Worm (Caenorhabditis elegans): Measurements from ENCODE around the gene ttr-18.

ttr-18 gene

DNA sequence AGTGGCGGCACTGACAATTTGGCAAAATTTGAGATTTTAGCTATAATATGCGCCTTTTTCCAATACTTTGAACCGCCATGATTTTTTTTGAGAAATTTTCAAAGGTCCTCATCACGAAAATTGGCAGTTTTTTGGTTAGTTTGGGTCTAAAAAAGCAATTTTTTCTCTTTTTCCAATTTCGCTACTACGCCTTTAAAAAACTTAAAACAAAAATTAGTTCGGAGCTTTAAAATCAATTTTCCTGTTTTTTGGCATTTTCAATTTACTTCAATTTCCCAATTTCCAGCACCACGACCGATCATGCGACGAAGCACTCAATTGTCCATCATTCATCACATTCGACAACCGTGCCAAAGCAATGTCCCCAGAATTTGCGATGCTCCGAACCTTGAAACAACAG, 10.8 kb upstream of the ttr-18 start, which contains the start of gene B0334.5:
Gene B0334.5, plus strand, starts transcription at position 301 of the 400 bp plus-strand sequence.
- TF ChIP-seq ceh-18 (tag; optimal IDR thresholded peaks at IDR 0.05) (no peak), nhr-11 (tag; optimal IDR thresholded peaks at IDR 0.05) (no peak)

DNA sequence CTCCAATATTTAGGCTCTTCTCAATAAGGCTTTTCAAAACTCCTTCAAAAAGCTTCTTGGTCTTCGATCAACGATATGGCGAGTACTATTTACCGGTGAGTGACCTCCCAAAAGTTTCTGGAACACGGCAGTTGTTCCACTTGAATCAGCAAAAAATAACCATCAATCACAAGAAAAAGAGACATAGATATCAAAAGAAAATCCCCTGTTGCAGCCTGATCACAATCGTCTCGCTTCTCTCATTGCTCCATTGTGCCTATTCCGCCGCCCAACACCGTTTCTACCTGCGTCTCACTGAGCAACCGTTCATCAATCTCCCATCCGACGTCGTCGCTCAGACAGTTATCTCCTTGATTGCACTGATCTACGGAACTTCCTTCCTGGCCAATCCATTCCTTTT, 10.2 kb upstream of the ttr-18 start, which contains the start of gene emc-5:
Gene emc-5, plus strand, starts transcription at position 14 of the 400 bp plus-strand sequence.
- TF ChIP-seq ceh-18 (tag; optimal IDR thresholded peaks at IDR 0.05) (peak; percentile 26), npax-4 (tag; optimal IDR thresholded peaks at IDR 0.05) (no peak), unc-55 (GFP tag; optimal IDR thresholded peaks at IDR 0.05) (peak; percentile 14)

DNA sequence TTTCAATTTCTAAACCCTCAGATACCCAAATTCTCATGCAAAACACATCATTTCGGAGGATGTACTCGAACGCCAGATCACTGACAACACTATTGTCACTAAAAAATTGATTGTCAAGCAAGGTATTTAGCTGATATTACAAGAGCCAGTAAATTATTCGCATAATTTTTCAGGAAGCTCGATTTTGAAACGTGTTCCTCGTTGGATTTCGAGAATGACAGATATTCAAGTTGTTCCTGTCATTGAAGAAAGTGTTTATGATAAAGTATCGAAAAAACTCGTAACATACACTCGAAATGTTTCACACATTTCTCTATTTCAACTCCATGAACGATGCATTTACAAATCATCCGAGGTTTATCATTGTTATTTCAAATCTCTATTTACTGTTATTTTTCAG, 9.3 kb upstream of the ttr-18 start:
- TF ChIP-seq sox-2 (GFP tag; IDR thresholded peaks at IDR 0.05): no peak
- TF ChIP-seq odd-2 (tag; optimal IDR thresholded peaks at IDR 0.05): no peak
- TF ChIP-seq sdc-2 (tag; optimal IDR thresholded peaks at IDR 0.05): no peak
- TF ChIP-seq ceh-30 (tag; optimal IDR thresholded peaks at IDR 0.05): no peak
- no peak for TF ChIP-seq nhr-11 (tag; optimal IDR thresholded peaks at IDR 0.05)

DNA sequence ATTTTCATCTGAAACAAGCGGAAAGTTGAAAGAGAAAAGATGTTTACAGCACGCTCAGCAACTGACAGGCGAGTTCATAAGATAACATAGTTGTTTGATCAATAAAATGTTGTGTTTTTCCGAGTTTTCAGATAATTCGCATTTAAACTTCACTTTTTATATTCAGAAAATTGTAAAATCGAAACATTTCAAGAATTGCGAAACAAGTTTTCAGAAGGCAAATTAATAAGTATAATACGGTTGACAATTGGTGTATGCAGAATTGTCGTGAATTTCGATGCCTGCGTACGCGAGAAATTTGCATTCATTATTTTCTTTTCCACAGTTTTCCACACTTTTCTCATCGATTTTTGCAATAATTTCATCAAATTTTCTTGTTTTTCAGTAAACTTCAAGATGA, 8.8 kb upstream of the ttr-18 start, which contains the start of the genes ooc-3 and B0334.4:
Gene ooc-3, minus strand, starts transcription at position 15 of the 400 bp plus-strand sequence.
Gene B0334.4, plus strand, starts transcription at position 386 of the 400 bp plus-strand sequence.
- TF ChIP-seq unc-42 (tag; optimal IDR thresholded peaks at IDR 0.05): peak; percentile 70
- TF ChIP-seq C38D4.7 (GFP tag; optimal IDR thresholded peaks at IDR 0.05): no peak
- no peak for TF ChIP-seq ceh-48 (tag; optimal IDR thresholded peaks at IDR 0.05)
- no peak for TF ChIP-seq lim-6 (tag; optimal IDR thresholded peaks at IDR 0.05)
- TF ChIP-seq pha-2 (tag; optimal IDR thresholded peaks at IDR 0.05): no peak

DNA sequence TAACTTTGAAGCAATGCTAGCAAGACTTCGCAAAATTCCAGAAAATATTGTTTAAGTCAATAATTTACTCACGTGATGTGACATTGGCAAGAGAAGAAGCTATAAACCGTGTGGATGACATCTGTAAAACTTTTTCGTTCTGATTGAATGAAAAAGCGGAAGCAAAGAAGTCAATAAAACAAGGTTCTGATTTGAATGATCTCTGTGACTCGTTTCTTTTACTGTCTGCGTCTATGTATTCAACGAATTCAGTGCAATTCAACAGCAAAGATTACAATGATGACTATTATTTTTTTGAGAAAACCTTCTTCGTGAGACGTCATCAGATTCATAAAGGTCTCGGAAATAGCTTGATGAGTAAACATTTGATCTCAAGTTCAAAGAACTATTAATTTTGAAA, 6.3 kb upstream of the ttr-18 start, which contains the start of gene hacl-1:
Gene hacl-1, minus strand, starts transcription at position 121 of the 400 bp plus-strand sequence.
- TF ChIP-seq elt-2 (tag; optimal IDR thresholded peaks at IDR 0.05) (peak; percentile 27), sox-4 (tag; optimal IDR thresholded peaks at IDR 0.05) (no peak)

DNA sequence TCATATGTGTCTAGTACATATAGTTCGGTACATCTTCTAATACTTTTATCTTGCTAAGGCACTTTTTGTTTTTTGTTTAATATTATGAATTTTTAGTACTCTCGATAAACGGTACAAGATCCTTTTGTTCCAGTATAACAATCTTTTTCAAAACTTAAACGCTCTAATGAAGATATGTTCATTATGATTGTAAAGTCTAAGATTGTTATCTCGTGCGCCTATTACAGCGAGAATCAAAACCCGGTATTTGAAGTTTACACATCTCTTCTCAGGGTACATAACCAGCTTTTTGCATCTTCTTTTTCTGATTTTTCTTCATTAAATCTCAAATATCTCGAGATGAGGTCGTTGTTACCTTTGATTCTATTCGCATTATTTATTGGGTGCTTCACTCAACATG, 1.5 kb upstream of the ttr-18 start, which contains the start of gene B0334.13:
Gene B0334.13, plus strand, starts transcription at position 301 of the 400 bp plus-strand sequence.
- no peak for TF ChIP-seq elt-4 (tag; optimal IDR thresholded peaks at IDR 0.05)
- no peak for TF ChIP-seq syd-9 (tag; optimal IDR thresholded peaks at IDR 0.05)
- no peak for TF ChIP-seq nfya-1 (tag; optimal IDR thresholded peaks at IDR 0.05)
- no peak for TF ChIP-seq ceh-45 (GFP tag; IDR thresholded peaks at IDR 0.05)
- no peak for TF ChIP-seq hlh-30 (tag; optimal IDR thresholded peaks at IDR 0.05; ENCODE audit: insufficient read depth)
- no peak for TF ChIP-seq ceh-6 (GFP tag; optimal IDR thresholded peaks at IDR 0.05)
- TF ChIP-seq mec-3 (tag; optimal IDR thresholded peaks at IDR 0.05; ENCODE audit: borderline replicate concordance): no peak
- TF ChIP-seq ceh-19 (GFP tag; optimal IDR thresholded peaks at IDR 0.05): no peak

DNA sequence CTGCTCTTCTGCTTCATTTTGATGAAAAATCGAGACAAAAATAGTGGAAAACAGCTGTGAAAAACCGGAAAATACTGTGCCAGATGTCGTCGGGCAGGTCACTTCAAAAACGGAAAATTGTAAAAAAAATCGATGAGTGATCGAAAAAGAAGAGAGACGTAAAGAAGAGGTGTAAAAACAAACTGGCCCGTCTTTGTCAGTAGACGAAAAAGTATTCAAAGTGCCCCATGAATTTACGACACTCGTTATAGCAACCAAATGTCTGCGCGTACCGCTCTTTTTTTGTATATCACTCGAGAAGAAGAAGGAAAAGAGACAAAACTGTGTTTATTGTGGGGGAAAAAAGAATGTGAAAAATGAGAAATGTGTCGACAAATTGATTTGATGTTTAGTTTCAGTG, 1.3 kb downstream of the ttr-18 start, which contains the start of gene twk-5:
Gene twk-5, minus strand, starts transcription at position 101 of the 400 bp plus-strand sequence.
- TF ChIP-seq ref-2 (tag; optimal IDR thresholded peaks at IDR 0.05) (no peak), unc-55 (GFP tag; optimal IDR thresholded peaks at IDR 0.05) (no peak), F13H6.1 (tag; optimal IDR thresholded peaks at IDR 0.05) (no peak), unc-86 (tag; optimal IDR thresholded peaks at IDR 0.05) (no peak), lim-6 (tag; optimal IDR thresholded peaks at IDR 0.05) (no peak), sdc-2 (tag; optimal IDR thresholded peaks at IDR 0.05) (no peak), nhr-11 (tag; optimal IDR thresholded peaks at IDR 0.05) (no peak), hlh-8 (tag; optimal IDR thresholded peaks at IDR 0.05) (no peak), ceh-24 (tag; optimal IDR thresholded peaks at IDR 0.05) (no peak), npax-4 (tag; optimal IDR thresholded peaks at IDR 0.05) (no peak), zip-5 (tag; optimal IDR thresholded peaks at IDR 0.05) (no peak), sox-2 (GFP tag; IDR thresholded peaks at IDR 0.05) (no peak)
